Fruit fly (Drosophila melanogaster) whole organism, prepupa: ENCODE data around the gene CG44098.

ENCODE experiments used
- CG4318 ChIP-seq: fragments of 200-800 bp; sonication (Bioruptor generic); optimal IDR thresholded peaks from 3 replicates; lab custom pipeline; 2017; ENCODE audit warnings: missing biosample characterization, mild to moderate bottlenecking, missing genetic modification characterization
- CG6276 ChIP-seq: fragments of 200-800 bp; sonication (Bioruptor generic); optimal IDR thresholded peaks from 2 replicates; lab custom pipeline; 2017; ENCODE audit warnings: missing biosample characterization, mild to moderate bottlenecking, missing genetic modification characterization
- CG6854 ChIP-seq: fragments of 200-800 bp; sonication (Bioruptor generic); optimal IDR thresholded peaks from 2 replicates; lab custom pipeline; 2017; ENCODE audit warnings: missing biosample characterization, mild to moderate bottlenecking, missing genetic modification characterization
- CG8632 ChIP-seq: fragments of 200-800 bp; sonication (Bioruptor generic); optimal IDR thresholded peaks from 3 replicates; lab custom pipeline; 2016; ENCODE audit warnings: missing biosample characterization, missing genetic modification characterization
- Eip78C ChIP-seq: fragments of 200-800 bp; sonication (Bioruptor generic); peaks from one replicate; lab custom pipeline; 2016; ENCODE audit warnings: missing biosample characterization, missing genetic modification characterization
- Eip93F ChIP-seq: fragments of 200-800 bp; sonication (Bioruptor generic); optimal IDR thresholded peaks from 2 replicates; lab custom pipeline; 2016; ENCODE audit warnings: missing biosample characterization, mild to moderate bottlenecking, missing genetic modification characterization
- Hr38 ChIP-seq: sonication (Bioruptor generic); optimal IDR thresholded peaks from 2 replicates; lab custom pipeline; 2016; ENCODE audit warnings: missing biosample characterization, missing genetic modification characterization
- Smox ChIP-seq: fragments of 200-800 bp; sonication (Bioruptor generic); optimal IDR thresholded peaks from 3 replicates; lab custom pipeline; 2016; ENCODE audit warnings: missing biosample characterization, missing genetic modification characterization
- Sox102F ChIP-seq: fragments of 200-800 bp; sonication (Bioruptor generic); optimal IDR thresholded peaks from 2 replicates; lab custom pipeline; 2016; ENCODE audit warnings: missing biosample characterization, mild to moderate bottlenecking, missing genetic modification characterization
- dac ChIP-seq: fragments of 200-800 bp; sonication (Bioruptor generic); optimal IDR thresholded peaks from 2 replicates; lab custom pipeline; 2017; ENCODE audit warnings: missing biosample characterization, mild to moderate bottlenecking, missing genetic modification characterization
- dsx ChIP-seq: fragments of 200-800 bp; optimal IDR thresholded peaks from 3 replicates; lab custom pipeline; 2019; ENCODE audit warnings: missing biosample characterization, mild to moderate bottlenecking, missing genetic modification characterization, moderate library complexity; ENCODE audit not compliant: poor library complexity, severe bottlenecking
- esn ChIP-seq: fragments of 200-800 bp; sonication (Bioruptor generic); optimal IDR thresholded peaks from 2 replicates; lab custom pipeline; 2016; ENCODE audit warnings: missing biosample characterization, mild to moderate bottlenecking, missing genetic modification characterization, moderate library complexity
- pdm3 ChIP-seq: fragments of 200-800 bp; sonication (Bioruptor generic); optimal IDR thresholded peaks from 3 replicates; lab custom pipeline; 2016; ENCODE audit warnings: missing biosample characterization, missing genetic modification characterization

dm6 chr3R:4738494-4739191 lies 34.4 kb downstream of the CG44098 start:
- TF ChIP-seq dac (GFP tag; lab: Kevin White, UChicago) (no peak), Hr38 (GFP tag; lab: Kevin White, UChicago) (no peak), dsx (GFP tag; lab: Kevin White, UChicago) (peak; percentile 9), Eip78C (peak; percentile 72), pdm3 (peak; percentile 21), CG6276 (GFP tag; lab: Kevin White, UChicago) (peak; percentile 33), CG6854 (GFP tag; lab: Kevin White, UChicago) (no peak), esn (peak; percentile 48), Eip93F (no peak), Smox (GFP tag; lab: Kevin White, UChicago) (peak; percentile 44), CG8632 (GFP tag; lab: Kevin White, UChicago) (peak; percentile 3), Sox102F (peak; percentile 42), CG4318 (GFP tag; lab: Kevin White, UChicago) (peak; percentile 32)
